Worm (Caenorhabditis elegans) whole organism, mixed stage, embryonic: ENCODE measurements around the gene Y46E12A.2.

Experiments used
- M03D4.4 ChIP-seq: sonication (generic microtip); optimal IDR thresholded peaks from 2 replicates; lab custom pipeline; 2017; ENCODE audit warnings: mild to moderate bottlenecking, missing genetic modification characterization, missing compliant biosample characterization
- bed-3 ChIP-seq: fragments of 200-800 bp; sonication (Bioruptor generic); optimal IDR thresholded peaks from 3 replicates; lab custom pipeline; 2018; ENCODE audit warnings: mild to moderate bottlenecking, missing genetic modification characterization, moderate library complexity, missing compliant biosample characterization
- blmp-1 ChIP-seq: fragments of 150-350 bp; optimal IDR thresholded peaks from 2 replicates; lab custom pipeline; 2014; ENCODE audit warnings: missing biosample characterization, missing genetic modification characterization
- ceh-43 ChIP-seq: fragments of 200-800 bp; sonication (Bioruptor generic); optimal IDR thresholded peaks from 2 replicates; lab custom pipeline; 2018; ENCODE audit warnings: mild to moderate bottlenecking, missing genetic modification characterization, moderate library complexity, missing compliant biosample characterization
- ces-1 ChIP-seq: fragments of 150-350 bp; optimal IDR thresholded peaks from 2 replicates; lab custom pipeline; 2014; ENCODE audit warnings: missing biosample characterization, missing genetic modification reagents, missing genetic modification characterization
- drap-1 ChIP-seq: fragments of 200-800 bp; sonication (Bioruptor generic); optimal IDR thresholded peaks from 3 replicates; lab custom pipeline; 2018; ENCODE audit warnings: mild to moderate bottlenecking, missing genetic modification characterization, missing compliant biosample characterization
- elt-1 ChIP-seq: sonication (generic microtip); optimal IDR thresholded peaks from 2 replicates; lab custom pipeline; 2017; ENCODE audit warnings: missing genetic modification characterization, mild to moderate bottlenecking, missing compliant biosample characterization, antibody characterized with exemption, moderate library complexity, borderline replicate concordance; ENCODE audit not compliant: insufficient read depth
- flh-1 ChIP-seq: fragments of 200-800 bp; sonication (Bioruptor generic); optimal IDR thresholded peaks from 2 replicates; lab custom pipeline; 2018; ENCODE audit warnings: mild to moderate bottlenecking, missing genetic modification characterization, moderate library complexity, missing compliant biosample characterization
- ham-2 ChIP-seq: fragments of 200-800 bp; sonication (Bioruptor generic); optimal IDR thresholded peaks from 2 replicates; lab custom pipeline; 2018; ENCODE audit warnings: mild to moderate bottlenecking, missing genetic modification characterization, missing compliant biosample characterization
- hlh-1 ChIP-seq: fragments of 150-350 bp; optimal IDR thresholded peaks from 2 replicates; lab custom pipeline; 2014; ENCODE audit warnings: missing biosample characterization, missing genetic modification reagents, missing genetic modification characterization
- lin-13 ChIP-seq: fragments of 150-350 bp; optimal IDR thresholded peaks from 2 replicates; lab custom pipeline; 2014; ENCODE audit warnings: missing biosample characterization, missing genetic modification characterization
- lin-32 ChIP-seq: fragments of 200-800 bp; sonication (Bioruptor generic); optimal IDR thresholded peaks from 2 replicates; lab custom pipeline; 2018; ENCODE audit warnings: mild to moderate bottlenecking, missing genetic modification characterization, missing compliant biosample characterization
- mls-2 ChIP-seq: sonication (generic microtip); optimal IDR thresholded peaks from 2 replicates; lab custom pipeline; 2016; ENCODE audit warnings: mild to moderate bottlenecking, missing genetic modification characterization, moderate library complexity, missing compliant biosample characterization
- nhr-12 ChIP-seq: fragments of 150-350 bp; optimal IDR thresholded peaks from 2 replicates; lab custom pipeline; 2014; ENCODE audit warnings: missing biosample characterization, missing genetic modification characterization
- nhr-2 ChIP-seq: fragments of 150-350 bp; optimal IDR thresholded peaks from 2 replicates; lab custom pipeline; 2014; ENCODE audit warnings: missing biosample characterization, missing genetic modification characterization
- nhr-237 ChIP-seq: fragments of 150-350 bp; optimal IDR thresholded peaks from 2 replicates; lab custom pipeline; 2014; ENCODE audit warnings: missing biosample characterization, missing genetic modification characterization
- nhr-28 ChIP-seq: fragments of 150-350 bp; optimal IDR thresholded peaks from 2 replicates; lab custom pipeline; 2014; ENCODE audit warnings: missing biosample characterization, missing genetic modification characterization
- nhr-76 ChIP-seq: sonication (generic microtip); optimal IDR thresholded peaks from 2 replicates; lab custom pipeline; 2017; ENCODE audit warnings: missing biosample characterization, missing genetic modification characterization
- pha-4 ChIP-seq: fragments of 150-350 bp; optimal IDR thresholded peaks from 2 replicates; lab custom pipeline; 2018; ENCODE audit warnings: missing biosample characterization, missing genetic modification reagents, missing genetic modification characterization
- sem-2 ChIP-seq: fragments of 200-800 bp; sonication (Bioruptor generic); optimal IDR thresholded peaks from 2 replicates; lab custom pipeline; 2018; ENCODE audit warnings: mild to moderate bottlenecking, missing genetic modification characterization, missing compliant biosample characterization
- snpc-4 ChIP-seq: fragments of 150-350 bp; optimal IDR thresholded peaks from 2 replicates; lab custom pipeline; 2014; ENCODE audit warnings: missing biosample characterization, missing genetic modification characterization
- sptf-1 ChIP-seq: sonication (generic microtip); optimal IDR thresholded peaks from 2 replicates; lab custom pipeline; 2017; ENCODE audit warnings: mild to moderate bottlenecking, missing genetic modification characterization, moderate library complexity, missing compliant biosample characterization
- tbx-8 ChIP-seq: fragments of 200-800 bp; sonication (Bioruptor generic); optimal IDR thresholded peaks from 2 replicates; lab custom pipeline; 2018; ENCODE audit warnings: mild to moderate bottlenecking, missing genetic modification characterization, moderate library complexity, missing compliant biosample characterization
- unc-120 ChIP-seq: sonication (generic microtip); optimal IDR thresholded peaks from 2 replicates; lab custom pipeline; 2017; ENCODE audit warnings: missing genetic modification characterization, missing compliant biosample characterization; ENCODE audit not compliant: poor library complexity, severe bottlenecking
- unc-62 ChIP-seq: fragments of 150-350 bp; optimal IDR thresholded peaks from 2 replicates; lab custom pipeline; 2014; ENCODE audit warnings: missing biosample characterization, missing genetic modification reagents, missing genetic modification characterization

The Y46E12A.2 gene

ce11 chrIII:1758632-1759031, at the start of gene Y46E12A.2:
Gene Y46E12A.2, plus strand, starts transcription at chrIII:1758932.
- TF ChIP-seq nhr-12 (tag; lab: Kevin White, UChicago) (no peak), hlh-1 (no peak), ces-1 (no peak), snpc-4 (tag; lab: Kevin White, UChicago) (no peak)

- TF ChIP-seq nhr-2 (tag; lab: Kevin White, UChicago) = no peak
- TF ChIP-seq nhr-76 (tag; lab: Kevin White, UChicago) = no peak
- no peak for TF ChIP-seq hlh-1
- TF ChIP-seq bed-3 = no peak
- no peak for TF ChIP-seq pha-4 (tag; lab: Kevin White, UChicago)
- TF ChIP-seq flh-1 (GFP tag; lab: Kevin White, UChicago) = no peak
- TF ChIP-seq sptf-1 (tag; lab: Kevin White, UChicago) = no peak
- no peak for TF ChIP-seq drap-1 (GFP tag; lab: Kevin White, UChicago)
Observed at ce11 chrIII:1713991-1714611, 44.6 kb upstream of the Y46E12A.2 start.

ce11 chrIII:1717772-1718171, 41.0 kb upstream of the Y46E12A.2 start:
- no peak for TF ChIP-seq nhr-28 (tag; lab: Kevin White, UChicago)
- TF ChIP-seq M03D4.4 (tag; lab: Kevin White, UChicago) = no peak
- TF ChIP-seq drap-1 (GFP tag; lab: Kevin White, UChicago) = no peak
- no peak for TF ChIP-seq sptf-1 (tag; lab: Kevin White, UChicago)
- no peak for TF ChIP-seq lin-13 (tag; lab: Kevin White, UChicago)
- no peak for TF ChIP-seq ceh-43 (GFP tag; lab: Kevin White, UChicago)
- TF ChIP-seq elt-1 (tag; lab: Kevin White, UChicago) = no peak
- TF ChIP-seq ces-1 = no peak
- TF ChIP-seq blmp-1 (tag; lab: Kevin White, UChicago) = no peak
- no peak for TF ChIP-seq nhr-12 (tag; lab: Kevin White, UChicago)
- no peak for TF ChIP-seq unc-120 (tag; lab: Kevin White, UChicago)
- no peak for TF ChIP-seq hlh-1
- no peak for TF ChIP-seq lin-32 (GFP tag; lab: Kevin White, UChicago)
- TF ChIP-seq, all 35 proteins: peak for 0

- no peak for TF ChIP-seq M03D4.4 (tag; lab: Kevin White, UChicago)
- TF ChIP-seq sem-2 (GFP tag; lab: Kevin White, UChicago) = no peak
- TF ChIP-seq ham-2 = peak; percentile 63
Observed at ce11 chrIII:1718800-1719199, 39.9 kb upstream of the Y46E12A.2 start.

ce11 chrIII:1731850-1732249, 26.9 kb upstream of the Y46E12A.2 start:
- TF ChIP-seq sptf-1 (tag; lab: Kevin White, UChicago) (no peak), ces-1 (peak; percentile 46), nhr-12 (tag; lab: Kevin White, UChicago) (no peak), lin-32 (GFP tag; lab: Kevin White, UChicago) (no peak), hlh-1 (no peak)

ce11 chrIII:1733001-1733400, 25.7 kb upstream of the Y46E12A.2 start, which contains the start of gene ser-4:
Gene ser-4, minus strand, starts transcription at chrIII:1733101.
- TF ChIP-seq ces-1 = no peak
- TF ChIP-seq snpc-4 (tag; lab: Kevin White, UChicago) = no peak
- no peak for TF ChIP-seq blmp-1 (tag; lab: Kevin White, UChicago)
- TF ChIP-seq tbx-8 (GFP tag; lab: Kevin White, UChicago) = no peak
- TF ChIP-seq unc-120 (tag; lab: Kevin White, UChicago) = no peak
- TF ChIP-seq unc-62 (GFP tag; lab: Kevin White, UChicago) = no peak
- no peak for TF ChIP-seq nhr-28 (tag; lab: Kevin White, UChicago)
- TF ChIP-seq nhr-76 (tag; lab: Kevin White, UChicago) = no peak
- TF ChIP-seq drap-1 (GFP tag; lab: Kevin White, UChicago) = no peak
- no peak for TF ChIP-seq mls-2 (tag; lab: Kevin White, UChicago)
- TF ChIP-seq sptf-1 (tag; lab: Kevin White, UChicago) = no peak
- no peak for TF ChIP-seq nhr-237 (tag; lab: Kevin White, UChicago)
- TF ChIP-seq nhr-12 (tag; lab: Kevin White, UChicago) = no peak
